Fruit fly (Drosophila melanogaster): ENCODE measurements around the gene CG10472.

CG10472 gene

DNA sequence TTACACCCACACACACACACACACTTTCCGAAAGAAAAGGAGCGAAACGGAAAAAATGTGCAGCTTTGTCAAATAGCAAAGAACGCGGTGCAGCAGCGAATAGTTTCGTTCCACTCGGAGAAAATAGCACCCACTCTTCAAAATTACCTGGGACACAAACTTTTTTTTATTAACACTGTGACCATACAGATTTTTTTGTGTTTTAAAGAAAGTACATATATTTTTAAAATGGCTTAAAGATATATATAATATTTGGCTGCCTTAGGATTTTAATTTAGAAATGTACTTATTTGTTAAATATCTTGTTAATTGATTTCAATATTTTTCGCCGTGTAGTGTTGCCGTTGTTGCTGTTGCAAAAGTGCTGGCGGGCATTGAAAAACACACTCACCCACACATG lies 21.7 kb upstream of the CG10472 start (continued):
- TF ChIP-seq CG32006 (GFP tag; optimal IDR thresholded peaks at IDR 0.05) (peak; percentile 72), Eip78C (GFP tag) (peak; percentile 82), CG4318 (GFP tag; optimal IDR thresholded peaks at IDR 0.05) (peak; percentile 56), Eip93F (GFP tag; optimal IDR thresholded peaks at IDR 0.05) (no peak), OdsH (GFP tag; optimal IDR thresholded peaks at IDR 0.05) (peak; percentile 64), CG1621 (tag; optimal IDR thresholded peaks at IDR 0.05) (no peak), CG6163 (GFP tag; IDR thresholded peaks at IDR 0.05) (peak; percentile 25; the same call in 1 of the 3 replicates), Sox102F (GFP tag; optimal IDR thresholded peaks at IDR 0.05) (no peak), Hr39 (GFP tag; optimal IDR thresholded peaks at IDR 0.05) (no peak), CG10631 (GFP tag; optimal IDR thresholded peaks at IDR 0.05) (peak; percentile 63), lz (GFP tag; optimal IDR thresholded peaks at IDR 0.05) (no peak), dsx (GFP tag; optimal IDR thresholded peaks at IDR 0.05; ENCODE audit: poor library complexity, severe bottlenecking) (no peak), Ets96B (tag; optimal IDR thresholded peaks at IDR 0.05) (peak; percentile 43), topi (GFP tag; optimal IDR thresholded peaks at IDR 0.05) (no peak), Eip75B (GFP tag; optimal IDR thresholded peaks at IDR 0.05) (peak; percentile 9), CG16779 (tag; optimal IDR thresholded peaks at IDR 0.05) (no peak), CG11902 (GFP tag; optimal IDR thresholded peaks at IDR 0.05) (no peak), net (GFP tag; optimal IDR thresholded peaks at IDR 0.05) (no peak), Lpt (GFP tag; optimal IDR thresholded peaks at IDR 0.05) (no peak)

DNA sequence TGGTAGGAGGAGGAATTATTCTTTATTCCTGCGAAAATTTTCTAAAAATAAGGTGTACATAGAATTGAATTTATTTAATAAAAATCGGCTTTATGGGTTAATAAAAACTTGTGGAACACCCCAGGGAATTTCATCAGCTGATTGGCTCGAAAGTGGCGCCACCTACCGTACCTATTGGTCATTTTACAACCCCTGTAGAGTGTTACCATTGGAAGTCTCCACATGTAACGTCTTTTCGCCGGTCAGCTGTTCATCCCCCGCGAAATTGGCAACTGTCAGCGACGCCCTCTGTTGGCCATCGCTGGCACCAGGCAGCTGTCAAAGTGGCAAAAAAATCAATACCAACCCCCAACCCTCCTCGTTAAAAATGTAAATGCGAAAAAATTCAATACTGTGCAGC lies 19.9 kb upstream of the CG10472 start, which contains the start of gene CG13293:
Gene CG13293 (plus strand): TSS at position 323 of the 400 bp plus-strand sequence.
- peak; percentile 88 for TF ChIP-seq achi (GFP tag; optimal IDR thresholded peaks at IDR 0.05)
- TF ChIP-seq CG34406 (GFP tag; optimal IDR thresholded peaks at IDR 0.05), result no peak

DNA sequence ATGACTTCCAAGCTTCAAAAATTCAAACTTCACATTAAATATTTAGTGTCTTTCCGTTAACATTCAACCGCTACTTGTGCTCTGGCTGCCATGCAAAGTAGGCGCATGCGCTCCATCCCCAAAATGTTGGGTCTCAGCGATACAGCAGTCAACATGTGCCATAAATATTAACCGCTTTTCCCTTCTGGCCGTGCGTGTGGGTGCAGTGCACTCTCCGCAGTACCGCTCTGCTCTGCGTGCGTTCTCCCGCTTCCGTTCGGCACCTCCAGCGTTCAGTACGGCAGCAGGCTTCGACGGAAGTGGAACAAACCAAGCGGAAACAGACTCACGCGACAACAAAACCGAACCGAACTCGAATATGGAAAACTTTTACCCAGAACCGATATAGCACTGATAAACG lies 13.7 kb upstream of the CG10472 start, which contains the start of gene ssp6:
Gene ssp6 (plus strand): TSS at position 294 of the 400 bp plus-strand sequence.
- TF ChIP-seq CG3919 (GFP tag; optimal IDR thresholded peaks at IDR 0.05), result no peak
- no peak for TF ChIP-seq CG6854 (GFP tag; optimal IDR thresholded peaks at IDR 0.05)
- no peak for TF ChIP-seq CG6276 (GFP tag; optimal IDR thresholded peaks at IDR 0.05)
- TF ChIP-seq svp (GFP tag), result peak; percentile 10
- peak; percentile 19 for TF ChIP-seq Eip78C (GFP tag)
- no peak for TF ChIP-seq CG8119 (GFP tag; IDR thresholded peaks at IDR 0.05)
- no peak for TF ChIP-seq lz (GFP tag; optimal IDR thresholded peaks at IDR 0.05)
- no peak for TF ChIP-seq acj6 (GFP tag; optimal IDR thresholded peaks at IDR 0.05)
- no peak for TF ChIP-seq CG6792 (GFP tag; optimal IDR thresholded peaks at IDR 0.05)
- TF ChIP-seq vri (GFP tag; optimal IDR thresholded peaks at IDR 0.05), result no peak
- TF ChIP-seq esn (GFP tag; optimal IDR thresholded peaks at IDR 0.05), result no peak
- no peak for TF ChIP-seq dac (GFP tag; optimal IDR thresholded peaks at IDR 0.05)

DNA sequence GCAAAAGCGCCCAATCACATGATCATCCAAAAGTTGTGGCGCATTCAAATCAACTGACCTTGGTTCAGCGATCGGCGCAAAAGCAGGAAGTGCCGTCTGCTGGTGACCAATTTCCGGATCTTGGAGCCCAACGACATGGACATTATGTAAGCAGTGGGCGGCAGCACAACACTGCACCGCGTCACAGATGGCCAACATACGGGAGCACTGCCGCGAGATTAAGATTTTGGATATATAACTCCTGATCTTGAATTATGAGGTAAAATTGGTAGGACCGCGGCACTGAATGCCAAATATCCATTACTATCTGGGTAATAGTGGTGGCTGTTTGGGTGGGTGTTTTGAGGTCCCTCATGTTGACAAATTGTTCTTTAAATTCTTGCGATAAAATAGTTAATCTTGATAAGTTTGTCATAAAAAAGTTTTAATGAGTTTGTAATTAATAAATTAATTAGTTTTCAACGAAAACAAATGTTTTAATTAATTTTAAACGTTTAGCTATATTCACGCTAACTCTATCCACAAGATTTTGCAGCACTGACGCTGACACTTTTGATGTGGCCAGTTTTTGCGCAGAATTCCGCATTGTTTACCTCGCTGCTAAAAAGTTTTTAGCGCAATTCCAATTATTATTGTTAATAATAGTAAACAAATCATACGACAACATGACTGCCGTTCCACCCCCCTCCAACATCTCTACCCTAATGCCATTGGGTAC lies 12.4 kb upstream of the CG10472 start, which contains the start of the genes CG13295 and CG6610:
Gene CG13295 (minus strand): TSS at position 271 of the 718 bp plus-strand sequence.
Gene CG6610 (plus strand): TSS at position 562 of the 718 bp plus-strand sequence.
- TF ChIP-seq esn (GFP tag; optimal IDR thresholded peaks at IDR 0.05) (peak; percentile 60), fd85E (GFP tag; optimal IDR thresholded peaks at IDR 0.05) (no peak), Eip75B (GFP tag; optimal IDR thresholded peaks at IDR 0.05) (peak; percentile 47), dsx (GFP tag; optimal IDR thresholded peaks at IDR 0.05; ENCODE audit: poor library complexity, severe bottlenecking) (no peak), vri (GFP tag; optimal IDR thresholded peaks at IDR 0.05) (peak; percentile 44), CG1621 (tag; optimal IDR thresholded peaks at IDR 0.05) (no peak), CG15336 (GFP tag; IDR thresholded peaks at IDR 0.05) (peak; percentile 35; the same call in 1 of the 2 replicates), Met (GFP tag; optimal IDR thresholded peaks at IDR 0.05) (peak; percentile 47), CG3919 (GFP tag; optimal IDR thresholded peaks at IDR 0.05) (no peak), pdm3 (GFP tag; optimal IDR thresholded peaks at IDR 0.05) (no peak), CG32006 (GFP tag; optimal IDR thresholded peaks at IDR 0.05) (peak; percentile 58), Sox15 (GFP tag; optimal IDR thresholded peaks at IDR 0.05) (peak; percentile 7), dac (GFP tag; optimal IDR thresholded peaks at IDR 0.05) (no peak), CG8119 (GFP tag; IDR thresholded peaks at IDR 0.05) (no peak), CG8319 (GFP tag; optimal IDR thresholded peaks at IDR 0.05) (no peak), net (GFP tag; optimal IDR thresholded peaks at IDR 0.05) (no peak), CG6163 (GFP tag; IDR thresholded peaks at IDR 0.05) (peak; percentile 36; the same call in 1 of the 3 replicates), Gug (GFP tag; IDR thresholded peaks at IDR 0.05) (no peak), Eip78C (GFP tag) (peak; percentile 88), CG6792 (GFP tag; optimal IDR thresholded peaks at IDR 0.05) (peak; percentile 6), spab (GFP tag; optimal IDR thresholded peaks at IDR 0.05) (no peak), CG11294 (GFP tag; IDR thresholded peaks at IDR 0.05) (no peak), CG10669 (GFP tag; optimal IDR thresholded peaks at IDR 0.05) (no peak), Blimp-1 (GFP tag; optimal IDR thresholded peaks at IDR 0.05) (no peak), Eip93F (GFP tag; optimal IDR thresholded peaks at IDR 0.05) (no peak), achi (GFP tag; optimal IDR thresholded peaks at IDR 0.05) (peak; percentile 44), fkh (GFP tag; optimal IDR thresholded peaks at IDR 0.05) (peak; percentile 84), CG7368 (GFP tag; optimal IDR thresholded peaks at IDR 0.05) (no peak)
